Worm (Caenorhabditis elegans): Measurements from ENCODE around the gene srh-248.

- no peak for TF ChIP-seq nfya-1 (tag; optimal IDR thresholded peaks at IDR 0.05; ENCODE audit: borderline replicate concordance, insufficient read depth)
- TF ChIP-seq lag-1 (GFP tag; IDR thresholded peaks at IDR 0.05): no peak
- no peak for TF ChIP-seq unc-130 (GFP tag; optimal IDR thresholded peaks at IDR 0.05)
- no peak for TF ChIP-seq somi-1 (GFP tag; optimal IDR thresholded peaks at IDR 0.05)
- no peak for TF ChIP-seq lir-1 (GFP tag; conservative IDR thresholded peaks at IDR 0.05)
- TF ChIP-seq zfh-2 (GFP tag; conservative IDR thresholded peaks at IDR 0.05): no peak
- TF ChIP-seq lin-26 (GFP tag; IDR thresholded peaks at IDR 0.05): no peak
- no peak for TF ChIP-seq bed-2 (GFP tag; IDR thresholded peaks at IDR 0.05)
- TF ChIP-seq ceh-40 (GFP tag; IDR thresholded peaks at IDR 0.05): no peak
- TF ChIP-seq lsy-27 (tag; optimal IDR thresholded peaks at IDR 0.05; ENCODE audit: borderline replicate concordance, insufficient read depth): no peak
- no peak for TF ChIP-seq T26A5.8 (tag; optimal IDR thresholded peaks at IDR 0.05)
- no peak for TF ChIP-seq snpc-4 (GFP tag; optimal IDR thresholded peaks at IDR 0.05)
- TF ChIP-seq snpc-4 (tag; optimal IDR thresholded peaks at IDR 0.05): peak in 3 of 4 experiments; percentile 51 to 95 (median 91)
- no peak for TF ChIP-seq lin-40 (tag; optimal IDR thresholded peaks at IDR 0.05)
Observed at ce11 chrV:2971307-2971999, 16.2 kb upstream of the srh-248 start, which contains the start of gene srw-129.
